Worm (Caenorhabditis elegans) whole organism, young adult: ENCODE measurements around the gene F21E9.2.

Experiments
- D2030.7 ChIP-seq: fragments of 200-800 bp; sonication (Bioruptor generic); IDR thresholded peaks from 2 replicates; pipeline ENCODE4 v1.3.6; 2022; ENCODE audit warnings: missing genetic modification reagents, missing genetic modification characterization, missing compliant biosample characterization
- F39B2.1 ChIP-seq: fragments of 200-800 bp; sonication (Bioruptor generic); IDR thresholded peaks from 2 replicates; pipeline ENCODE4 v1.3.6; 2022; ENCODE audit warnings: missing genetic modification reagents, missing genetic modification characterization, missing compliant biosample characterization
- F55B11.4 ChIP-seq: sonication (generic microtip); optimal IDR thresholded peaks from 2 replicates; lab custom pipeline; 2016; ENCODE audit warnings: missing compliant biosample characterization, missing genetic modification characterization, borderline replicate concordance; ENCODE audit not compliant: insufficient read depth
- F57A8.1 ChIP-seq: fragments of 200-800 bp; sonication (Bioruptor generic); optimal IDR thresholded peaks from 2 replicates; lab custom pipeline; 2018; ENCODE audit warnings: mild to moderate bottlenecking, missing genetic modification characterization, moderate library complexity, missing compliant biosample characterization
- K11D2.4 ChIP-seq: fragments of 200-800 bp; sonication (Bioruptor generic); IDR thresholded peaks from 2 replicates; pipeline ENCODE4 v1.3.6; 2022; ENCODE audit warnings: missing genetic modification reagents, missing genetic modification characterization, missing compliant biosample characterization
- K12H6.12 ChIP-seq: fragments of 200-800 bp; sonication (Bioruptor generic); optimal IDR thresholded peaks from 2 replicates; lab custom pipeline; 2018; ENCODE audit warnings: mild to moderate bottlenecking, missing genetic modification characterization, missing compliant biosample characterization
- T07F8.4 ChIP-seq: sonication (generic microtip); optimal IDR thresholded peaks from 2 replicates; lab custom pipeline; 2016; ENCODE audit warnings: mild to moderate bottlenecking, missing genetic modification characterization, moderate library complexity, missing compliant biosample characterization
- T26A5.8 ChIP-seq: sonication (generic microtip); optimal IDR thresholded peaks from 2 replicates; lab custom pipeline; 2016; ENCODE audit warnings: missing genetic modification characterization, missing compliant biosample characterization
- Y53F4B.3 ChIP-seq: fragments of 200-800 bp; sonication (Bioruptor generic); IDR thresholded peaks from 2 replicates; pipeline ENCODE4 v1.3.6; 2022; ENCODE audit warnings: missing genetic modification reagents, missing genetic modification characterization, missing compliant biosample characterization
- Y53G8AR.9 ChIP-seq: fragments of 200-800 bp; sonication (Bioruptor generic); conservative IDR thresholded peaks from 2 replicates; pipeline ENCODE4 v1.3.6; 2022; ENCODE audit warnings: missing genetic modification reagents, missing genetic modification characterization, missing compliant biosample characterization
- Y67H2A.10 ChIP-seq: fragments of 200-800 bp; sonication (Bioruptor generic); conservative IDR thresholded peaks from 2 replicates; pipeline ENCODE4 v1.3.6; 2022; ENCODE audit warnings: missing genetic modification reagents, missing genetic modification characterization, missing compliant biosample characterization
- Y79H2A.3 ChIP-seq: fragments of 200-800 bp; sonication (Bioruptor generic); conservative IDR thresholded peaks from 2 replicates; pipeline ENCODE4 v1.3.6; 2022; ENCODE audit warnings: missing genetic modification reagents, missing genetic modification characterization, missing compliant biosample characterization
- Y95B8A.8 ChIP-seq: fragments of 200-800 bp; sonication (Bioruptor generic); IDR thresholded peaks from 2 replicates; pipeline ENCODE4 v1.3.6; 2022; ENCODE audit warnings: missing genetic modification reagents, missing genetic modification characterization, missing compliant biosample characterization
- aptf-2 ChIP-seq: fragments of 200-800 bp; sonication (Bioruptor generic); conservative IDR thresholded peaks from 2 replicates; pipeline ENCODE4 v1.3.6; 2022; ENCODE audit warnings: missing genetic modification reagents, missing genetic modification characterization, missing compliant biosample characterization
- atf-7 ChIP-seq: sonication (generic microtip); optimal IDR thresholded peaks from 2 replicates; lab custom pipeline; 2017; ENCODE audit warnings: mild to moderate bottlenecking, missing genetic modification characterization, missing compliant biosample characterization
- athp-1 ChIP-seq: sonication (generic microtip); optimal IDR thresholded peaks from 2 replicates; lab custom pipeline; 2017; ENCODE audit warnings: mild to moderate bottlenecking, missing genetic modification characterization, missing compliant biosample characterization
- attf-3 ChIP-seq: fragments of 200-800 bp; sonication (Bioruptor generic); conservative IDR thresholded peaks from 2 replicates; pipeline ENCODE4 v1.3.6; 2022; ENCODE audit warnings: missing genetic modification reagents, missing genetic modification characterization, missing compliant biosample characterization
- attf-5 ChIP-seq: fragments of 200-800 bp; sonication (Bioruptor generic); optimal IDR thresholded peaks from 2 replicates; lab custom pipeline; 2018; ENCODE audit warnings: mild to moderate bottlenecking, missing genetic modification characterization, missing compliant biosample characterization
- bed-1 ChIP-seq: fragments of 200-800 bp; sonication (Bioruptor generic); IDR thresholded peaks from 2 replicates; pipeline ENCODE4 v1.3.6; 2022; ENCODE audit warnings: missing genetic modification reagents, missing genetic modification characterization, missing compliant biosample characterization
- ceh-27 ChIP-seq: fragments of 200-800 bp; sonication (Bioruptor generic); optimal IDR thresholded peaks from 2 replicates; lab custom pipeline; 2018; ENCODE audit warnings: mild to moderate bottlenecking, missing genetic modification characterization, moderate library complexity, missing compliant biosample characterization
- ceh-58 ChIP-seq: fragments of 200-800 bp; sonication (Bioruptor generic); IDR thresholded peaks from 2 replicates; pipeline ENCODE4 v1.3.6; 2022; ENCODE audit warnings: missing genetic modification characterization, missing compliant biosample characterization
- chd-7 ChIP-seq: sonication (generic microtip); optimal IDR thresholded peaks from 2 replicates; lab custom pipeline; 2016; ENCODE audit warnings: mild to moderate bottlenecking, missing genetic modification characterization, moderate library complexity, missing compliant biosample characterization
- egl-44 ChIP-seq: fragments of 200-800 bp; sonication (Bioruptor generic); IDR thresholded peaks from 2 replicates; pipeline ENCODE4 v1.3.6; 2022; ENCODE audit warnings: missing genetic modification reagents, missing genetic modification characterization, missing compliant biosample characterization
- ekl-4 ChIP-seq: fragments of 200-800 bp; sonication (Bioruptor generic); IDR thresholded peaks from 2 replicates; pipeline ENCODE4 v1.3.6; 2022; ENCODE audit warnings: missing genetic modification reagents, missing genetic modification characterization, missing compliant biosample characterization
- fkh-3 ChIP-seq: sonication (generic microtip); optimal IDR thresholded peaks from 2 replicates; lab custom pipeline; 2016; ENCODE audit warnings: mild to moderate bottlenecking, missing genetic modification characterization, missing compliant biosample characterization
- him-1 ChIP-seq: sonication (generic microtip); optimal IDR thresholded peaks from 2 replicates; lab custom pipeline; 2016; ENCODE audit warnings: missing genotype, missing genetic modification reagents, missing genetic modification characterization, missing compliant biosample characterization
- hlh-12 ChIP-seq: sonication (generic microtip); optimal IDR thresholded peaks from 2 replicates; lab custom pipeline; 2016; ENCODE audit warnings: missing genetic modification characterization, missing compliant biosample characterization
- hmg-20 ChIP-seq: fragments of 200-800 bp; sonication (Bioruptor generic); IDR thresholded peaks from 2 replicates; pipeline ENCODE4 v1.3.6; 2022; ENCODE audit warnings: missing genetic modification reagents, missing genetic modification characterization, missing compliant biosample characterization
- lin-26 ChIP-seq: fragments of 200-800 bp; sonication (Bioruptor generic); IDR thresholded peaks from 2 replicates; pipeline ENCODE4 v1.3.6; 2022; ENCODE audit warnings: missing genetic modification reagents, missing genetic modification characterization, missing compliant biosample characterization
- lin-35 ChIP-seq, 3 experiments: fragments of 150-350 bp in 2 of 3; sonication (generic microtip) in 1 of 3; optimal IDR thresholded peaks; 2 replicates each; lab custom pipeline; 2014 to 2018; ENCODE audit warnings: missing biosample characterization in 3 of 3, missing genetic modification characterization in 3 of 3, missing genetic modification reagents in 3 of 3
- lsl-1 ChIP-seq: fragments of 200-800 bp; sonication (Bioruptor generic); optimal IDR thresholded peaks from 2 replicates; lab custom pipeline; 2018; ENCODE audit warnings: mild to moderate bottlenecking, missing genetic modification characterization, moderate library complexity, missing compliant biosample characterization
- mes-4 ChIP-seq: sonication (generic microtip); optimal IDR thresholded peaks from 2 replicates; lab custom pipeline; 2016; ENCODE audit warnings: missing genotype, missing genetic modification characterization, missing compliant biosample characterization
- mxl-1 ChIP-seq: sonication (generic microtip); optimal IDR thresholded peaks from 2 replicates; lab custom pipeline; 2016; ENCODE audit warnings: missing genetic modification characterization, missing compliant biosample characterization
- nfya-2 ChIP-seq: fragments of 200-800 bp; sonication (Bioruptor generic); IDR thresholded peaks from 2 replicates; pipeline ENCODE4 v1.3.6; 2022; ENCODE audit warnings: missing genetic modification reagents, missing genetic modification characterization, missing compliant biosample characterization
- nhr-120 ChIP-seq: fragments of 200-800 bp; sonication (Bioruptor generic); IDR thresholded peaks from 2 replicates; pipeline ENCODE4 v1.3.6; 2022; ENCODE audit warnings: missing genetic modification characterization, missing compliant biosample characterization
- nhr-179 ChIP-seq: sonication (generic microtip); optimal IDR thresholded peaks from 2 replicates; lab custom pipeline; 2016; ENCODE audit warnings: mild to moderate bottlenecking, missing genetic modification characterization, missing compliant biosample characterization
- nhr-80 ChIP-seq: sonication (generic microtip); optimal IDR thresholded peaks from 2 replicates; lab custom pipeline; 2016; ENCODE audit warnings: missing genetic modification characterization, missing compliant biosample characterization
- rec-8 ChIP-seq, 2 experiments: sonication (generic microtip); optimal IDR thresholded peaks; 2 replicates each; lab custom pipeline; 2016; ENCODE audit warnings: mild to moderate bottlenecking in 2 of 2, missing genetic modification characterization in 2 of 2, missing genetic modification reagents in 2 of 2, missing genotype in 2 of 2, missing biosample characterization in 1 of 2, missing compliant biosample characterization in 1 of 2, moderate library complexity in 1 of 2
- repo-1 ChIP-seq: sonication (generic microtip); optimal IDR thresholded peaks from 2 replicates; lab custom pipeline; 2017; ENCODE audit warnings: mild to moderate bottlenecking, missing genetic modification characterization, missing compliant biosample characterization
- snpc-3.4 ChIP-seq: sonication (generic microtip); optimal IDR thresholded peaks from 2 replicates; lab custom pipeline; 2017; ENCODE audit warnings: missing genetic modification characterization, mild to moderate bottlenecking, missing compliant biosample characterization, antibody characterized with exemption, moderate library complexity, missing genotype, missing genetic modification reagents
- sptf-2 ChIP-seq: fragments of 200-800 bp; sonication (Bioruptor generic); optimal IDR thresholded peaks from 2 replicates; lab custom pipeline; 2018; ENCODE audit warnings: mild to moderate bottlenecking, missing genetic modification characterization, missing compliant biosample characterization
- tbp1 ChIP-seq: fragments of 200-800 bp; sonication (Bioruptor generic); optimal IDR thresholded peaks from 2 replicates; lab custom pipeline; 2018; ENCODE audit warnings: mild to moderate bottlenecking, missing genetic modification characterization, missing compliant biosample characterization
- unc-130 ChIP-seq: sonication (generic microtip); optimal IDR thresholded peaks from 2 replicates; lab custom pipeline; 2016; ENCODE audit warnings: missing genetic modification reagents, missing genetic modification characterization, missing compliant biosample characterization
- ztf-18 ChIP-seq: sonication (generic microtip); optimal IDR thresholded peaks from 2 replicates; lab custom pipeline; 2016; ENCODE audit warnings: missing genotype, mild to moderate bottlenecking, missing genetic modification characterization, missing compliant biosample characterization
- ztf-25 ChIP-seq: fragments of 200-800 bp; sonication (Bioruptor generic); IDR thresholded peaks from 2 replicates; pipeline ENCODE4 v1.3.6; 2022; ENCODE audit warnings: missing genetic modification reagents, missing genetic modification characterization, missing compliant biosample characterization
- ztf-26 ChIP-seq: sonication (generic microtip); optimal IDR thresholded peaks from 2 replicates; lab custom pipeline; 2017; ENCODE audit warnings: missing genetic modification characterization, missing compliant biosample characterization
- ztf-6 ChIP-seq: fragments of 200-800 bp; sonication (Bioruptor generic); IDR thresholded peaks from 2 replicates; pipeline ENCODE4 v1.3.6; 2022; ENCODE audit warnings: missing genetic modification reagents, missing genetic modification characterization, missing compliant biosample characterization

The F21E9.2 gene

DNA sequence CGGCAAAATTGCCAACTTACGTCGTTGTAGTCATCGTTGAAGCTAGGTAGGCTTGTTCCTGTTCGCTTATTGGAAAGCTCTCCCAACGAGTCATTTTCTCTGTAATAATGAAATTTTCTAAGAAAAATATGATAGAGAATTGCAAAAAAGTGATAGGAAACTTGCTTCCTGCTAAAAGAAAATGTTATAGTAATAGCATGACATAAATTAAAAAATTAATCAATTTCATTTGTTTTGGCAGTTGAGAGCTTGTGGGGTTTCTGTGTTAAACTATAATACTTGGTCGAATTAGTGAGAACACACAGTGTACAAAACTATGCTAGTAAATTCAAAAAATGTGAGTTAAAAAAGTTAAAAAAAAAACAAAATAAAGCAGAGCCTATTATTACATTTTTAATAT lies at the start of gene F21E9.2:
F21E9.2 (minus strand) TSS at position 101 of the 400 bp plus-strand sequence.
- TF ChIP-seq ceh-27 (GFP tag; lab: Kevin White, UChicago) (no peak), F57A8.1 (no peak), repo-1 (no peak), ztf-18 (tag; lab: Kevin White, UChicago) (no peak), ztf-26 (tag; lab: Kevin White, UChicago) (no peak), mes-4 (no peak), nhr-179 (tag; lab: Kevin White, UChicago) (no peak), chd-7 (tag; lab: Kevin White, UChicago) (no peak), attf-5 (GFP tag; lab: Kevin White, UChicago) (no peak), unc-130 (GFP tag; lab: Kevin White, UChicago) (no peak), ztf-25 (no peak)
- TF ChIP-seq, all 124 proteins: peak for 0

DNA sequence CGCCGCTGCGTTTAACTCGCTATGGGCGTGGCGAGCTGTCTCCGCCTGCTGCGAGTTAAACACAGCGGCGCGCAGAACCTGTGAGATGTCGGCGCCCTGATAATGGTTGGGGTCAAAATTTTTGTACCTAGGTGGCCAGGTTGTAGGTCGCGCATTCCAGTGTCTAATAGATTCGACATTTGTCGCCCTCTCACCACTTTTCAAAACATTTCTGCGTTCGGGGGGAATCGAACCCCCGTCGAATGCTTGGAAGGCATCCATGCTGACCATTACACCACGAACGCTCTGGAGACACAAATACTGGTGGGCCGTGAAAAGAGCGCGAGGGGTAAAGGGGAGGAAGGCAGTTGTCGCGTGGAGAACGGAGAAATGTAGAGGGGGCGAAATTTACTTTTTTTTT lies 49.6 kb upstream of the F21E9.2 start:
- no peak for TF ChIP-seq aptf-2
- TF ChIP-seq attf-3 (GFP tag; lab: Robert Waterston, UW), result no peak
- no peak for TF ChIP-seq nfya-2 (GFP tag; lab: Robert Waterston, UW)
- peak; percentile 47 for TF ChIP-seq T07F8.4 (tag; lab: Kevin White, UChicago)
- peak; percentile 8 for TF ChIP-seq T26A5.8 (tag; lab: Kevin White, UChicago)
- TF ChIP-seq bed-1, result 0 out of 2 replicates have a peak, but pooled peaks have one; percentile 57
- peak; percentile 89 for TF ChIP-seq K11D2.4 (GFP tag; lab: Robert Waterston, UW)
- TF ChIP-seq Y79H2A.3 (GFP tag; lab: Robert Waterston, UW), result no peak
- TF ChIP-seq chd-7 (tag; lab: Kevin White, UChicago), result peak; percentile 83
- peak; percentile 42 for TF ChIP-seq unc-130 (GFP tag; lab: Kevin White, UChicago)
- no peak for TF ChIP-seq F55B11.4
- no peak for TF ChIP-seq hlh-12 (tag; lab: Kevin White, UChicago)
- TF ChIP-seq lsl-1, result peak; percentile 2
- TF ChIP-seq Y53G8AR.9 (GFP tag; lab: Robert Waterston, UW), result peak; percentile 78
- peak; percentile 83 for TF ChIP-seq lin-26
- no peak for TF ChIP-seq F39B2.1 (GFP tag; lab: Robert Waterston, UW)
- no peak for TF ChIP-seq ceh-58 (GFP tag; lab: Robert Waterston, UW)
- peak; percentile 29 for TF ChIP-seq athp-1 (tag; lab: Kevin White, UChicago)
- peak; percentile 91 for TF ChIP-seq tbp1 (GFP tag; lab: Kevin White, UChicago)
- peak; percentile 46 for TF ChIP-seq K12H6.12
- peak; percentile 38 to 73 for TF ChIP-seq rec-8 (tag; optimal IDR thresholded peaks at IDR 0.05; lab: Kevin White, UChicago)
- peak; percentile 18 for TF ChIP-seq snpc-3.4
- TF ChIP-seq attf-5 (GFP tag; lab: Kevin White, UChicago), result peak; percentile 53
- peak; percentile 52; the same call in 1 of the 2 replicates for TF ChIP-seq Y95B8A.8 (GFP tag; lab: Robert Waterston, UW)
- TF ChIP-seq D2030.7 (GFP tag; lab: Robert Waterston, UW), result peak; percentile 61
- TF ChIP-seq egl-44 (GFP tag; lab: Robert Waterston, UW), result peak; percentile 90
- TF ChIP-seq him-1, result peak; percentile 68
- TF ChIP-seq atf-7, result peak; percentile 75
- TF ChIP-seq ztf-6 (GFP tag; lab: Robert Waterston, UW), result peak; percentile 55; the same call in 1 of the 2 replicates
- TF ChIP-seq mxl-1 (tag; lab: Kevin White, UChicago), result peak; percentile 67
- peak; percentile 66 for TF ChIP-seq ekl-4
- TF ChIP-seq sptf-2 (GFP tag; lab: Kevin White, UChicago), result peak; percentile 71
- peak in 1 of 3 experiments; percentile 64 for TF ChIP-seq lin-35 (GFP tag; optimal IDR thresholded peaks at IDR 0.05; lab: Kevin White, UChicago)
- peak; percentile 79; the same call in 1 of the 2 replicates for TF ChIP-seq nhr-120 (GFP tag; lab: Robert Waterston, UW)
- TF ChIP-seq Y67H2A.10 (GFP tag; lab: Robert Waterston, UW), result peak; percentile 32
- TF ChIP-seq Y53F4B.3 (GFP tag; lab: Robert Waterston, UW), result no peak
- TF ChIP-seq nhr-80 (tag; lab: Kevin White, UChicago), result peak; percentile 43
- TF ChIP-seq hmg-20 (GFP tag; lab: Robert Waterston, UW), result 0 out of 2 replicates have a peak, but pooled peaks have one; percentile 65
- TF ChIP-seq fkh-3 (tag; lab: Kevin White, UChicago), result peak; percentile 50
